Fruit fly (Drosophila melanogaster) S2 (cell line): ENCODE data around the gene CG7300.

Experiments
- CG8478 ChIP-seq: fragments of >200 bp; optimal IDR thresholded peaks from 2 replicates; lab custom pipeline; 2018
- CTCF ChIP-seq, 2 experiments: fragments of >200 bp; optimal IDR thresholded peaks; 2 replicates each; lab custom pipeline; 2018

CG7300 gene

dm6 chr2L:10697992-10698391 is at the start of gene CG7300:
Gene CG7300, minus strand, starts transcription at chr2L:10698043.
- TF ChIP-seq CG8478 (no peak), CTCF (optimal IDR thresholded peaks at IDR 0.05; lab: Kevin White, UChicago) (no peak)

dm6 chr2L:10743714-10744113 is 45.9 kb upstream of the CG7300 start, which contains the start of gene CG6729:
Gene CG6729, minus strand, starts transcription at chr2L:10743935.
- TF ChIP-seq CG8478 (no peak), CTCF (optimal IDR thresholded peaks at IDR 0.05; lab: Kevin White, UChicago) (no peak)

- TF ChIP-seq CTCF (optimal IDR thresholded peaks at IDR 0.05; lab: Kevin White, UChicago) (no peak), CG8478 (no peak)
These were observed 39.3 kb upstream of the CG7300 start, which contains the start of the genes Vha16-5 and CG12299 for dm6 chr2L:10736993-10737756. Gene Vha16-5, minus strand, starts transcription at chr2L:10737043. Gene CG12299, plus strand, starts transcription at chr2L:10737345.

- no peak for TF ChIP-seq CG8478
- TF ChIP-seq CTCF (optimal IDR thresholded peaks at IDR 0.05; lab: Kevin White, UChicago), result no peak
These were observed 38.1 kb upstream of the CG7300 start, which contains the start of gene Nup107 for dm6 chr2L:10735923-10736322. Gene Nup107, minus strand, starts transcription at chr2L:10736071.

- TF ChIP-seq CTCF (optimal IDR thresholded peaks at IDR 0.05; lab: Kevin White, UChicago), result no peak
- no peak for TF ChIP-seq CG8478
These were observed 34.5 kb upstream of the CG7300 start, which contains the start of the genes EMC3 and Dpy-30L1 for dm6 chr2L:10732343-10732808. Gene EMC3, minus strand, starts transcription at chr2L:10732423. Gene Dpy-30L1, plus strand, starts transcription at chr2L:10732653.

- TF ChIP-seq CTCF (optimal IDR thresholded peaks at IDR 0.05; lab: Kevin White, UChicago), result no peak
- no peak for TF ChIP-seq CG8478
These were observed 32.1 kb upstream of the CG7300 start, which contains the start of gene CG17118 for dm6 chr2L:10729955-10730354. Gene CG17118, plus strand, starts transcription at chr2L:10730255.

- TF ChIP-seq CTCF (optimal IDR thresholded peaks at IDR 0.05; lab: Kevin White, UChicago), result no peak
- no peak for TF ChIP-seq CG8478
These were observed 30.9 kb upstream of the CG7300 start, which contains the start of gene CG6443 for dm6 chr2L:10728751-10729150. Gene CG6443, plus strand, starts transcription at chr2L:10728978.

dm6 chr2L:10723903-10724302 is 26.1 kb upstream of the CG7300 start, which contains the start of gene CG6431:
Gene CG6431, plus strand, starts transcription at chr2L:10724203.
- TF ChIP-seq CTCF (optimal IDR thresholded peaks at IDR 0.05; lab: Kevin White, UChicago) (no peak), CG8478 (no peak)

- TF ChIP-seq CG8478 (no peak), CTCF (optimal IDR thresholded peaks at IDR 0.05; lab: Kevin White, UChicago) (no peak)
These were observed 23.7 kb upstream of the CG7300 start for dm6 chr2L:10721535-10721934.

- TF ChIP-seq CTCF (optimal IDR thresholded peaks at IDR 0.05; lab: Kevin White, UChicago) (no peak), CG8478 (no peak)
These were observed 13.4 kb upstream of the CG7300 start for dm6 chr2L:10711221-10711620.

dm6 chr2L:10709353-10709752 is 11.5 kb upstream of the CG7300 start, which contains the start of gene Lip2:
Gene Lip2, minus strand, starts transcription at chr2L:10709453.
- TF ChIP-seq CG8478, result no peak
- TF ChIP-seq CTCF (optimal IDR thresholded peaks at IDR 0.05; lab: Kevin White, UChicago), result no peak

- TF ChIP-seq CTCF (optimal IDR thresholded peaks at IDR 0.05; lab: Kevin White, UChicago) (no peak), CG8478 (no peak)
These were observed 10.2 kb upstream of the CG7300 start for dm6 chr2L:10708089-10708488.

dm6 chr2L:10706267-10706666 is 8.4 kb upstream of the CG7300 start:
- TF ChIP-seq CTCF (optimal IDR thresholded peaks at IDR 0.05; lab: Kevin White, UChicago) (no peak), CG8478 (no peak)

- no peak for TF ChIP-seq CG8478
- no peak for TF ChIP-seq CTCF (optimal IDR thresholded peaks at IDR 0.05; lab: Kevin White, UChicago)
These were observed 6.6 kb upstream of the CG7300 start for dm6 chr2L:10704425-10704824.

- no peak for TF ChIP-seq CTCF (optimal IDR thresholded peaks at IDR 0.05; lab: Kevin White, UChicago)
- no peak for TF ChIP-seq CG8478
These were observed 5.4 kb upstream of the CG7300 start, which contains the start of gene CG6415 for dm6 chr2L:10703281-10703680. Gene CG6415, plus strand, starts transcription at chr2L:10703621.

- TF ChIP-seq CG8478, result no peak
- no peak for TF ChIP-seq CTCF (optimal IDR thresholded peaks at IDR 0.05; lab: Kevin White, UChicago)
These were observed 3.7 kb upstream of the CG7300 start, which contains the start of gene Lip1 for dm6 chr2L:10701499-10702062. Gene Lip1, minus strand, starts transcription at chr2L:10701544.
